Worm (Caenorhabditis elegans) whole organism, L1 larva: Measurements from ENCODE around the gene his-48.

Experiments
- egl-27 ChIP-seq, 2 experiments: fragments of 150-350 bp in 1 of 2; sonication (generic microtip); optimal IDR thresholded peaks; 3 replicates each; lab custom pipeline; 2017 to 2018; ENCODE audit warnings: missing biosample characterization in 2 of 2, missing genetic modification characterization in 2 of 2, missing genetic modification reagents in 2 of 2
- elt-2 ChIP-seq: sonication (generic microtip); optimal IDR thresholded peaks from 2 replicates; lab custom pipeline; 2016; ENCODE audit warnings: missing genetic modification characterization, mild to moderate bottlenecking, inconsistent platforms, missing compliant biosample characterization, missing genetic modification reagents
- fkh-8 ChIP-seq: sonication (generic microtip); optimal IDR thresholded peaks from 2 replicates; lab custom pipeline; 2016; ENCODE audit warnings: mild to moderate bottlenecking, missing genetic modification characterization, missing compliant biosample characterization
- lin-13 ChIP-seq: fragments of 150-350 bp; optimal IDR thresholded peaks from 2 replicates; lab custom pipeline; 2014; ENCODE audit warnings: missing biosample characterization, missing genetic modification reagents, missing genetic modification characterization
- lsy-2 ChIP-seq, 2 experiments: fragments of 150-350 bp; optimal IDR thresholded peaks; 2 replicates each; lab custom pipeline; 2014; ENCODE audit warnings: missing biosample characterization in 2 of 2, missing genetic modification characterization in 2 of 2
- mep-1 ChIP-seq: fragments of 150-350 bp; optimal IDR thresholded peaks from 2 replicates; lab custom pipeline; 2014; ENCODE audit warnings: missing biosample characterization, missing genetic modification characterization
- nhr-11 ChIP-seq: fragments of 150-350 bp; optimal IDR thresholded peaks from 2 replicates; lab custom pipeline; 2014; ENCODE audit warnings: missing biosample characterization, missing genetic modification characterization
- unc-62 ChIP-seq: fragments of 150-350 bp; optimal IDR thresholded peaks from 2 replicates; lab custom pipeline; 2014; ENCODE audit warnings: missing biosample characterization, missing genetic modification reagents, missing genetic modification characterization
- unc-86 ChIP-seq: sonication (generic microtip); optimal IDR thresholded peaks from 2 replicates; lab custom pipeline; 2016; ENCODE audit warnings: missing genetic modification characterization, missing compliant biosample characterization

ce11 chrIV:11337021-11337420 is 12.5 kb downstream of the his-48 start, which contains the start of gene F54E12.2:
- TF ChIP-seq nhr-11 (tag; lab: Kevin White, UChicago) = no peak
- no peak for TF ChIP-seq unc-86
- no peak for TF ChIP-seq fkh-8 (tag; lab: Kevin White, UChicago)
- no peak for TF ChIP-seq elt-2 (tag; lab: Kevin White, UChicago)
- no peak for TF ChIP-seq mep-1 (tag; lab: Kevin White, UChicago)
- no peak for TF ChIP-seq egl-27 (tag; optimal IDR thresholded peaks at IDR 0.05; lab: Kevin White, UChicago)
- no peak for TF ChIP-seq lsy-2 (tag; optimal IDR thresholded peaks at IDR 0.05; lab: Kevin White, UChicago)
- no peak for TF ChIP-seq unc-62 (GFP tag; lab: Kevin White, UChicago)
- no peak for TF ChIP-seq lin-13 (GFP tag; lab: Kevin White, UChicago)
